Worm (Caenorhabditis elegans) whole organism, L1 larva: ENCODE measurements around the gene grsp-4.

Experiments
- C16A3.4 ChIP-seq: fragments of 150-350 bp; optimal IDR thresholded peaks from 2 replicates; lab custom pipeline; 2014; ENCODE audit warnings: missing biosample characterization, missing genetic modification characterization
- C34B4.2 ChIP-seq: sonication (generic microtip); optimal IDR thresholded peaks from 2 replicates; lab custom pipeline; 2017; ENCODE audit warnings: mild to moderate bottlenecking, missing genetic modification characterization, missing compliant biosample characterization
- Y116A8C.19 ChIP-seq: sonication (generic microtip); optimal IDR thresholded peaks from 2 replicates; lab custom pipeline; 2016; ENCODE audit warnings: missing compliant biosample characterization, missing genetic modification characterization, borderline replicate concordance
- aha-1 ChIP-seq: fragments of 150-350 bp; optimal IDR thresholded peaks from 2 replicates; lab custom pipeline; 2014; ENCODE audit warnings: missing biosample characterization, missing genetic modification characterization
- alr-1 ChIP-seq: fragments of 200-800 bp; sonication (Bioruptor generic); optimal IDR thresholded peaks from 2 replicates; lab custom pipeline; 2018; ENCODE audit warnings: borderline replicate concordance, mild to moderate bottlenecking, missing genetic modification characterization, missing compliant biosample characterization
- aly-2 ChIP-seq: fragments of 150-350 bp; optimal IDR thresholded peaks from 2 replicates; lab custom pipeline; 2014; ENCODE audit warnings: missing biosample characterization, missing genetic modification characterization
- blmp-1 ChIP-seq: fragments of 150-350 bp; optimal IDR thresholded peaks from 2 replicates; lab custom pipeline; 2014; ENCODE audit warnings: missing biosample characterization, missing genetic modification characterization
- ceh-63 ChIP-seq: fragments of 200-800 bp; sonication (Bioruptor generic); optimal IDR thresholded peaks from 2 replicates; lab custom pipeline; 2018; ENCODE audit warnings: mild to moderate bottlenecking, missing genetic modification characterization, missing compliant biosample characterization
- ceh-82 ChIP-seq, 3 experiments: fragments of 150-350 bp in 1 of 3; sonication (generic microtip) in 2 of 3; optimal IDR thresholded peaks; 2 replicates each; lab custom pipeline; 2014 to 2017; ENCODE audit warnings: missing biosample characterization in 3 of 3, missing genetic modification characterization in 3 of 3
- ceh-88 ChIP-seq: fragments of 200-800 bp; sonication (Bioruptor generic); IDR thresholded peaks from 2 replicates; pipeline ENCODE4 v1.3.6; 2022; ENCODE audit warnings: missing genetic modification characterization, missing compliant biosample characterization
- ceh-90 ChIP-seq: sonication (generic microtip); optimal IDR thresholded peaks from 2 replicates; lab custom pipeline; 2016; ENCODE audit warnings: missing genetic modification characterization, missing compliant biosample characterization
- dsc-1 ChIP-seq: sonication (generic microtip); optimal IDR thresholded peaks from 2 replicates; lab custom pipeline; 2016; ENCODE audit warnings: mild to moderate bottlenecking, missing genetic modification characterization, missing compliant biosample characterization
- elt-3 ChIP-seq, 6 experiments: fragments of 150-350 bp in 1 of 6; sonication (generic microtip); optimal IDR thresholded peaks; 2 replicates each; lab custom pipeline; 2017 to 2018; ENCODE audit warnings: missing biosample characterization in 6 of 6, missing genetic modification characterization in 6 of 6, inconsistent platforms in 1 of 6
- ets-5 ChIP-seq: fragments of 200-800 bp; sonication (Bioruptor generic); IDR thresholded peaks from 2 replicates; pipeline ENCODE4 v1.3.6; 2022; ENCODE audit warnings: missing genetic modification characterization, missing compliant biosample characterization
- fkh-10 ChIP-seq: sonication (generic microtip); optimal IDR thresholded peaks from 2 replicates; lab custom pipeline; 2017; ENCODE audit warnings: missing biosample characterization, missing genetic modification reagents, missing genetic modification characterization
- fkh-8 ChIP-seq: sonication (generic microtip); optimal IDR thresholded peaks from 2 replicates; lab custom pipeline; 2016; ENCODE audit warnings: mild to moderate bottlenecking, missing genetic modification characterization, missing compliant biosample characterization
- fos-1 ChIP-seq: fragments of 150-350 bp; optimal IDR thresholded peaks from 2 replicates; lab custom pipeline; 2014; ENCODE audit warnings: missing biosample characterization, missing genetic modification characterization
- grh-1 ChIP-seq: fragments of 200-800 bp; sonication (Bioruptor generic); IDR thresholded peaks from 2 replicates; pipeline ENCODE4 v1.3.6; 2022; ENCODE audit warnings: missing genetic modification reagents, missing genetic modification characterization, missing compliant biosample characterization
- hlh-17 ChIP-seq: fragments of 200-800 bp; sonication (Bioruptor generic); optimal IDR thresholded peaks from 2 replicates; lab custom pipeline; 2018; ENCODE audit warnings: missing genetic modification characterization, mild to moderate bottlenecking, missing compliant biosample characterization, moderate library complexity, borderline replicate concordance
- hpl-2 ChIP-seq: fragments of 150-350 bp; optimal IDR thresholded peaks from 2 replicates; lab custom pipeline; 2014; ENCODE audit warnings: missing biosample characterization, missing genetic modification reagents, missing genetic modification characterization
- isw-1 ChIP-seq: fragments of 200-800 bp; sonication (Bioruptor generic); IDR thresholded peaks from 2 replicates; pipeline ENCODE4 v1.3.6; 2022; ENCODE audit warnings: missing genetic modification characterization, missing compliant biosample characterization
- jun-1 ChIP-seq: fragments of 150-350 bp; optimal IDR thresholded peaks from 2 replicates; lab custom pipeline; 2014; ENCODE audit warnings: missing biosample characterization, missing genetic modification reagents, missing genetic modification characterization
- lin-13 ChIP-seq: fragments of 150-350 bp; optimal IDR thresholded peaks from 2 replicates; lab custom pipeline; 2014; ENCODE audit warnings: missing biosample characterization, missing genetic modification reagents, missing genetic modification characterization
- lin-15B ChIP-seq: fragments of 150-350 bp; sonication (generic microtip); optimal IDR thresholded peaks from 3 replicates; lab custom pipeline; 2014; ENCODE audit warnings: missing biosample characterization, missing genetic modification characterization
- lir-3 ChIP-seq: sonication (generic microtip); optimal IDR thresholded peaks from 2 replicates; lab custom pipeline; 2016; ENCODE audit warnings: mild to moderate bottlenecking, missing genetic modification characterization, moderate library complexity, missing compliant biosample characterization; ENCODE audit not compliant: poor library complexity
- lsy-2 ChIP-seq, 2 experiments: fragments of 150-350 bp; optimal IDR thresholded peaks; 2 replicates each; lab custom pipeline; 2014; ENCODE audit warnings: missing biosample characterization in 2 of 2, missing genetic modification characterization in 2 of 2
- mab-9 ChIP-seq: fragments of 200-800 bp; sonication (Bioruptor generic); IDR thresholded peaks from 2 replicates; pipeline ENCODE4 v1.3.6; 2022; ENCODE audit warnings: missing genetic modification reagents, missing genetic modification characterization, missing compliant biosample characterization
- mef-2 ChIP-seq: fragments of 150-350 bp; optimal IDR thresholded peaks from 2 replicates; lab custom pipeline; 2014; ENCODE audit warnings: missing biosample characterization, missing genetic modification characterization
- mep-1 ChIP-seq: fragments of 150-350 bp; optimal IDR thresholded peaks from 2 replicates; lab custom pipeline; 2014; ENCODE audit warnings: missing biosample characterization, missing genetic modification characterization
- nhr-11 ChIP-seq: fragments of 150-350 bp; optimal IDR thresholded peaks from 2 replicates; lab custom pipeline; 2014; ENCODE audit warnings: missing biosample characterization, missing genetic modification characterization
- nhr-19 ChIP-seq: fragments of 200-800 bp; sonication (Bioruptor generic); conservative IDR thresholded peaks from 2 replicates; pipeline ENCODE4 v1.3.6; 2022; ENCODE audit warnings: missing genetic modification characterization, missing compliant biosample characterization
- nhr-20 ChIP-seq: sonication (generic microtip); optimal IDR thresholded peaks from 2 replicates; lab custom pipeline; 2016; ENCODE audit warnings: mild to moderate bottlenecking, missing genetic modification characterization, missing compliant biosample characterization
- nhr-237 ChIP-seq: fragments of 150-350 bp; optimal IDR thresholded peaks from 2 replicates; lab custom pipeline; 2014; ENCODE audit warnings: missing biosample characterization, missing genetic modification characterization
- nhr-28 ChIP-seq: fragments of 150-350 bp; optimal IDR thresholded peaks from 2 replicates; lab custom pipeline; 2014; ENCODE audit warnings: missing biosample characterization, missing genetic modification characterization
- nhr-76 ChIP-seq: sonication (generic microtip); optimal IDR thresholded peaks from 2 replicates; lab custom pipeline; 2017; ENCODE audit warnings: missing biosample characterization, missing genetic modification characterization
- nhr-77 ChIP-seq: fragments of 150-350 bp; optimal IDR thresholded peaks from 2 replicates; lab custom pipeline; 2014; ENCODE audit warnings: missing biosample characterization, missing genetic modification characterization
- nhr-84 ChIP-seq: sonication (generic microtip); optimal IDR thresholded peaks from 2 replicates; lab custom pipeline; 2017; ENCODE audit warnings: missing biosample characterization, missing genetic modification characterization
- nhr-90 ChIP-seq: sonication (generic microtip); optimal IDR thresholded peaks from 2 replicates; lab custom pipeline; 2016; ENCODE audit warnings: mild to moderate bottlenecking, missing genetic modification characterization, missing compliant biosample characterization; ENCODE audit not compliant: poor library complexity
- pag-3 ChIP-seq: sonication (generic microtip); optimal IDR thresholded peaks from 2 replicates; lab custom pipeline; 2017; ENCODE audit warnings: missing genetic modification characterization, mild to moderate bottlenecking, missing compliant biosample characterization, antibody characterized with exemption, borderline replicate concordance; ENCODE audit not compliant: insufficient read depth
- pax-3 ChIP-seq: fragments of 200-800 bp; sonication (Bioruptor generic); optimal IDR thresholded peaks from 2 replicates; lab custom pipeline; 2018; ENCODE audit warnings: mild to moderate bottlenecking, missing genetic modification characterization, moderate library complexity, missing compliant biosample characterization
- snpc-4 ChIP-seq: fragments of 150-350 bp; optimal IDR thresholded peaks from 2 replicates; lab custom pipeline; 2014; ENCODE audit warnings: missing biosample characterization, missing genetic modification characterization
- sup-37 ChIP-seq: fragments of 200-800 bp; sonication (Bioruptor generic); optimal IDR thresholded peaks from 2 replicates; lab custom pipeline; 2018; ENCODE audit warnings: mild to moderate bottlenecking, missing genetic modification characterization, missing compliant biosample characterization
- swsn-7 ChIP-seq: sonication (generic microtip); optimal IDR thresholded peaks from 2 replicates; lab custom pipeline; 2016; ENCODE audit warnings: missing genetic modification characterization, missing compliant biosample characterization
- tbx-2 ChIP-seq: sonication (generic microtip); optimal IDR thresholded peaks from 2 replicates; lab custom pipeline; 2016; ENCODE audit warnings: missing genetic modification characterization, missing compliant biosample characterization
- tlp-1 ChIP-seq: fragments of 150-350 bp; optimal IDR thresholded peaks from 2 replicates; lab custom pipeline; 2014; ENCODE audit warnings: missing biosample characterization, missing genetic modification characterization
- unc-130 ChIP-seq: fragments of 150-350 bp; optimal IDR thresholded peaks from 2 replicates; lab custom pipeline; 2017; ENCODE audit warnings: missing biosample characterization, missing genetic modification characterization, inconsistent platforms
- unc-30 ChIP-seq: sonication (generic microtip); optimal IDR thresholded peaks from 2 replicates; lab custom pipeline; 2017; ENCODE audit warnings: missing biosample characterization, missing genetic modification characterization
- vab-15 ChIP-seq: sonication (generic microtip); optimal IDR thresholded peaks from 2 replicates; lab custom pipeline; 2017; ENCODE audit warnings: missing genotype, mild to moderate bottlenecking, missing genetic modification characterization, missing compliant biosample characterization
- xbp-1 ChIP-seq: sonication (generic microtip); optimal IDR thresholded peaks from 2 replicates; lab custom pipeline; 2016; ENCODE audit warnings: missing genetic modification characterization, missing compliant biosample characterization
- zag-1 ChIP-seq: fragments of 150-350 bp; optimal IDR thresholded peaks from 2 replicates; lab custom pipeline; 2014; ENCODE audit warnings: missing biosample characterization, missing genetic modification characterization
- ztf-11 ChIP-seq, 2 experiments: sonication (generic microtip); optimal IDR thresholded peaks; 2 replicates each; lab custom pipeline; 2016 to 2017; ENCODE audit warnings: missing genetic modification characterization in 2 of 2, missing biosample characterization in 1 of 2, missing compliant biosample characterization in 1 of 2
- ztf-4 ChIP-seq: fragments of 150-350 bp; optimal IDR thresholded peaks from 2 replicates; lab custom pipeline; 2014; ENCODE audit warnings: missing biosample characterization, missing genetic modification characterization

grsp-4 gene

DNA sequence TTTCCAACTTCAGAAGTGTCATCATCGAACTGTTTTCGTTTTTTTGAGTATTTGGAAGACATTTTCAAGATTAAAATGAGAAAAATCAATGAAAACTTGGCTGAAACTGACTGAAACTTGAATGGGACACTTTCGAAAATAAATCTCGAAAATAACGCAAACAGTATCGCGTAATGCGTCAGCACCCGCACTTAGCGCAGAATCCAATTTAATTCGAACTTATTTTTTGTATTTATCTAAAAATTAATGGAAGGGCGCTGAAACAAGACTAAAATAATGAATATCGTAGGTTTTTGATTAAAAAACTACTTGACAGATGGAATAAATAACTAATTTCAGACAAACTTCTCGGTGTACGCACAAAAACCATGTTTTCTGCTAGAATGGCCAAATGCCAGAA is 49.2 kb upstream of the grsp-4 start, which contains the start of the genes snu-66 and ints-9 (continued):
- TF ChIP-seq mep-1 = peak; percentile 87
- TF ChIP-seq lsy-2 (tag; optimal IDR thresholded peaks at IDR 0.05; lab: Kevin White, UChicago) = peak; percentile 79 to 80
- peak; percentile 33 for TF ChIP-seq fkh-8
- TF ChIP-seq nhr-28 (tag; lab: Kevin White, UChicago) = no peak
- TF ChIP-seq dsc-1 (tag; lab: Kevin White, UChicago) = peak; percentile 68
- TF ChIP-seq sup-37 (GFP tag; lab: Kevin White, UChicago) = no peak
- peak; percentile 63 for TF ChIP-seq lin-15B (tag; lab: Kevin White, UChicago)
- TF ChIP-seq elt-3 (tag; optimal IDR thresholded peaks at IDR 0.05; lab: Kevin White, UChicago) = peak in 2 of 6 experiments; percentile 23 to 35
- no peak for TF ChIP-seq hlh-17 (GFP tag; lab: Kevin White, UChicago)
- no peak for TF ChIP-seq ceh-63 (GFP tag; lab: Kevin White, UChicago)
- peak; percentile 72 for TF ChIP-seq xbp-1 (tag; lab: Kevin White, UChicago)
- TF ChIP-seq nhr-84 (tag; lab: Kevin White, UChicago) = no peak
- no peak for TF ChIP-seq nhr-11
- TF ChIP-seq pax-3 = no peak
- no peak for TF ChIP-seq pag-3 (tag; lab: Kevin White, UChicago)
- TF ChIP-seq lin-13 = peak; percentile 57
- no peak for TF ChIP-seq mef-2 (tag; lab: Kevin White, UChicago)
- TF ChIP-seq jun-1 (tag; lab: Kevin White, UChicago) = peak; percentile 30
- no peak for TF ChIP-seq tlp-1
- no peak for TF ChIP-seq ets-5 (GFP tag; lab: Robert Waterston, UW)
- peak; percentile 66 for TF ChIP-seq blmp-1
- peak; percentile 66 to 81 (median 67) for TF ChIP-seq ceh-82 (tag; optimal IDR thresholded peaks at IDR 0.05; lab: Kevin White, UChicago)
- TF ChIP-seq snpc-4 (tag; lab: Kevin White, UChicago) = peak; percentile 41
- TF ChIP-seq lir-3 = peak; percentile 18
- TF ChIP-seq ztf-11 (tag; optimal IDR thresholded peaks at IDR 0.05; lab: Kevin White, UChicago) = peak in 1 of 2 experiments; percentile 33
- TF ChIP-seq nhr-19 (GFP tag; lab: Robert Waterston, UW) = peak; percentile 70
- no peak for TF ChIP-seq hpl-2 (GFP tag; lab: Kevin White, UChicago)
- peak; percentile 72 for TF ChIP-seq tbx-2 (tag; lab: Kevin White, UChicago)
- no peak for TF ChIP-seq nhr-76
- TF ChIP-seq zag-1 (tag; lab: Kevin White, UChicago) = no peak
- TF ChIP-seq isw-1 (GFP tag; lab: Robert Waterston, UW) = peak; percentile 53
- TF ChIP-seq grh-1 (GFP tag; lab: Robert Waterston, UW) = peak; percentile 64
- no peak for TF ChIP-seq C34B4.2
- TF ChIP-seq ztf-4 (tag; lab: Kevin White, UChicago) = no peak
- TF ChIP-seq nhr-90 (tag; lab: Kevin White, UChicago) = peak; percentile 76
- no peak for TF ChIP-seq aha-1 (tag; lab: Kevin White, UChicago)
- peak; percentile 74 for TF ChIP-seq C16A3.4 (tag; lab: Kevin White, UChicago)
- TF ChIP-seq mab-9 (GFP tag; lab: Robert Waterston, UW) = no peak
- TF ChIP-seq unc-130 (tag; lab: Kevin White, UChicago) = peak; percentile 71
- TF ChIP-seq swsn-7 (tag; lab: Kevin White, UChicago) = peak; percentile 80
- peak; percentile 10 for TF ChIP-seq nhr-77
- TF ChIP-seq nhr-237 (tag; lab: Kevin White, UChicago) = no peak

DNA sequence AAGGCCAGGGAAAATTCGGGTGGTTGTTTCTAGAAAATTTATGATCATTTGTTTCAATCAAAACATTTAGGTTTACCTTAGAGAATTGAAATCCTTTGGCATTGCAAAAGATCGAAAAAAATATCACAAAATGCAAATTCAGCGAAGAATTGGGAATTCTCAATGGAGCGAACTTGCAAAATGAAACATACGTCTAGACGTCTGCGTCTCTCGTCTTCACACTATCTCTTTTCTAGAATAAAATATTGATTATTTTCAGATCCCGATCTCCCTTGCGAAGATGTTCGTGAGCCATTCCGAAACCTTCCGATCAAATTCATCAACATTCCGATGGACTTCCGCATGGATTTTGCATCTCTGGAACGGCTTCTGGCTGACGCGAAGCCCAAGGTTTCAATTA is 44.4 kb upstream of the grsp-4 start, which contains the start of gene ets-6:
TSS of gene ets-6 (minus strand) at position 169 of the 400 bp plus-strand sequence.
- no peak for TF ChIP-seq sup-37 (GFP tag; lab: Kevin White, UChicago)
- TF ChIP-seq aly-2 (tag; lab: Kevin White, UChicago) = no peak
- no peak for TF ChIP-seq alr-1 (tag; lab: Kevin White, UChicago)
- no peak for TF ChIP-seq unc-30 (tag; lab: Kevin White, UChicago)
- no peak for TF ChIP-seq fkh-8
- no peak for TF ChIP-seq nhr-28 (tag; lab: Kevin White, UChicago)
- no peak for TF ChIP-seq fkh-10 (GFP tag; lab: Kevin White, UChicago)
- no peak for TF ChIP-seq pag-3 (tag; lab: Kevin White, UChicago)
- no peak for TF ChIP-seq mab-9 (GFP tag; lab: Robert Waterston, UW)
- no peak for TF ChIP-seq nhr-76
- TF ChIP-seq ceh-88 = no peak
- peak; percentile 27 for TF ChIP-seq C16A3.4 (tag; lab: Kevin White, UChicago)
- TF ChIP-seq Y116A8C.19 (tag; lab: Kevin White, UChicago) = no peak
- peak; percentile 65 for TF ChIP-seq nhr-20 (tag; lab: Kevin White, UChicago)
- no peak for TF ChIP-seq zag-1 (tag; lab: Kevin White, UChicago)
- TF ChIP-seq ceh-90 (tag; lab: Kevin White, UChicago) = no peak
- TF ChIP-seq vab-15 = no peak
- TF ChIP-seq snpc-4 (tag; lab: Kevin White, UChicago) = peak; percentile 21
- peak; percentile 55 for TF ChIP-seq xbp-1 (tag; lab: Kevin White, UChicago)
- peak; percentile 37 for TF ChIP-seq fos-1 (tag; lab: Kevin White, UChicago)
